Fruit fly (Drosophila melanogaster): ENCODE data around the gene Elp1.

Elp1 gene

DNA sequence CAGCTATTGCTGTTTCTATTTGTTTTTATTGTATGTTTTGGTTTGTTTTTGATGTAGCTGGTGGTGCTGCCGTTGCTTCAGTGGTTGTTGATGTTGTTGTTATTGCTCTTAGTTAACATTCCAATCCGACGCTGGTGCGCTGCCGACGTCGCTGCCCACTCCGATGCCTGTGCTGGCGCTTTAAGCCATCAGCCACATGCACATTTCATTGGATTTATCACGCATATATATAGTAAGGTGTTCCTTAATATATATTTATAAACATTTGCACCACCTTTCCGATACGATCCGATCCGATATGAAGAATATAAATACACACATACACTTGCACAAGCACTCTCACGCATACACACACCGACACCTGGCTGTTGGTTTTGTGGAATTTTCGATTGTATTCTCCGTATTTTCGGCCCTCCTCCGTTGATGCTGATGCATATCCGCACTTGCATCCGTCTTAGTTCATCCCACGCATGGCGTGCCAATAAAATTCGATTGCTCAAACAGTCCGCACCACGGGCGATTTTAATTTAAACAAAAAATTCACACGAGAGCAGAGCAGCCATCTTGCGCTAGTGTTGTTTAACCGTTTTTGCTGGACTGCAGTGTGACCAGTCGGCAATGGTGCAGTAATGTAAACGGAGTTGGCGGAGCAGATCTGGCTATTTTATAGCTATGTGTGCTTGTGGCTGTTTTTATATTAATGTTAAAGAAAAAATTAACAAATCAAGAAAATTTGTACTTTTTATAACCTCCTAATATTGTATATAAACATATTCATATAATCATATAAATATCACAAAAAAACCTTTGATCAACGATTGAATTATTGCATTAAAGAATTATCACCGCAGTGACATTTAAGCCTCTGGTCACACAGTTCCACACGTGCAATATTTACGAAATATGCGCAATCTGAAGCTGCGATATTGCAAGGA lies at the start of gene Elp1, which contains the start of gene Csk:
TSS of gene Elp1 (plus strand) at position 867 of the 935 bp plus-strand sequence.
TSS of gene Csk (minus strand) at position 602 of the 935 bp plus-strand sequence.
- TF ChIP-seq Ravus (GFP tag; IDR thresholded peaks at IDR 0.05) (no peak), Dll (GFP tag; IDR thresholded peaks at IDR 0.05; ENCODE audit: partially characterized antibody) (no peak), Blimp-1 (GFP tag; optimal IDR thresholded peaks at IDR 0.05) (peak; percentile 28), MBD-R2 (GFP tag; IDR thresholded peaks at IDR 0.05) (peak; percentile 52), Trl (optimal IDR thresholded peaks at IDR 0.05) (peak in 1 of 2 experiments; percentile 17), Trl (GFP tag; optimal IDR thresholded peaks at IDR 0.05) (no peak), NFAT (GFP tag; IDR thresholded peaks at IDR 0.05) (peak; percentile 56; the same call in 1 of the 2 replicates), E2f1 (GFP tag; IDR thresholded peaks at IDR 0.05) (no peak), Fer3 (tag; optimal IDR thresholded peaks at IDR 0.05) (peak; percentile 59), Antp (GFP tag; optimal IDR thresholded peaks at IDR 0.05) (peak; percentile 4), CG15269 (tag; optimal IDR thresholded peaks at IDR 0.05) (peak; percentile 44), otp (GFP tag; IDR thresholded peaks at IDR 0.05) (no peak), sug (tag; optimal IDR thresholded peaks at IDR 0.05) (peak; percentile 80), chif (GFP tag; optimal IDR thresholded peaks at IDR 0.05) (no peak), al (GFP tag; IDR thresholded peaks at IDR 0.05) (0 out of 2 replicates have a peak, but pooled peaks have one; percentile 10), CG10274 (GFP tag; optimal IDR thresholded peaks at IDR 0.05) (no peak), fd64A (GFP tag; optimal IDR thresholded peaks at IDR 0.05) (peak; percentile 10), jing (GFP tag; optimal IDR thresholded peaks at IDR 0.05) (no peak), Dbx (GFP tag; IDR thresholded peaks at IDR 0.05) (peak; percentile 67; the same call in 1 of the 3 replicates), nerfin-2 (GFP tag; IDR thresholded peaks at IDR 0.05; ENCODE audit: partially characterized antibody) (no peak), CG32772 (GFP tag; IDR thresholded peaks at IDR 0.05) (no peak), chm (GFP tag; IDR thresholded peaks at IDR 0.05) (peak; percentile 18; the same call in 1 of the 2 replicates), CG30020 (tag; optimal IDR thresholded peaks at IDR 0.05) (peak; percentile 73), CG32767 (GFP tag; IDR thresholded peaks at IDR 0.05) (peak; percentile 43; the same call in 1 of the 2 replicates), pan (optimal IDR thresholded peaks at IDR 0.05) (no peak), pan (GFP tag; optimal IDR thresholded peaks at IDR 0.05 in 1 of 2, IDR thresholded peaks at IDR 0.05 in 1 of 2) (no peak), CG17328 (GFP tag; IDR thresholded peaks at IDR 0.05) (no peak), Awh (GFP tag; IDR thresholded peaks at IDR 0.05) (no peak), ind (GFP tag; optimal IDR thresholded peaks at IDR 0.05) (peak; percentile 50), CG12299 (tag; optimal IDR thresholded peaks at IDR 0.05) (peak; percentile 27), MESR4 (GFP tag; optimal IDR thresholded peaks at IDR 0.05) (peak; percentile 97), Hsf (GFP tag; optimal IDR thresholded peaks at IDR 0.05) (peak; percentile 25), CG8281 (tag; optimal IDR thresholded peaks at IDR 0.05) (peak; percentile 5), CG17361 (GFP tag; IDR thresholded peaks at IDR 0.05) (peak; percentile 76), Dip2 (GFP tag; IDR thresholded peaks at IDR 0.05) (no peak), CG12236 (GFP tag; optimal IDR thresholded peaks at IDR 0.05) (no peak), CG5953 (GFP tag; IDR thresholded peaks at IDR 0.05) (no peak), Asciz (GFP tag; optimal IDR thresholded peaks at IDR 0.05) (no peak), CG4820 (GFP tag; optimal IDR thresholded peaks at IDR 0.05) (peak; percentile 55), mld (GFP tag; IDR thresholded peaks at IDR 0.05; ENCODE audit: partially characterized antibody) (no peak), CG10543 (GFP tag; optimal IDR thresholded peaks at IDR 0.05) (peak; percentile 64), CG17568 (GFP tag; optimal IDR thresholded peaks at IDR 0.05) (no peak), CG16813 (GFP tag; IDR thresholded peaks at IDR 0.05; ENCODE audit: partially characterized antibody) (no peak), ci (GFP tag; IDR thresholded peaks at IDR 0.05) (0 out of 3 replicates have a peak, but pooled peaks have one; percentile 32), Sin3A (optimal IDR thresholded peaks at IDR 0.05) (peak; percentile 82), salm (tag; optimal IDR thresholded peaks at IDR 0.05) (no peak), ERR (GFP tag; optimal IDR thresholded peaks at IDR 0.05) (no peak), Fer2 (tag; optimal IDR thresholded peaks at IDR 0.05) (peak; percentile 33), peb (GFP tag; IDR thresholded peaks at IDR 0.05) (no peak)
